Fruit fly (Drosophila melanogaster): ENCODE results near the gene unc80.
A peak's percentile ranks its signal among the peaks of the same experiment; 100 is the strongest.

Gene unc80

DNA sequence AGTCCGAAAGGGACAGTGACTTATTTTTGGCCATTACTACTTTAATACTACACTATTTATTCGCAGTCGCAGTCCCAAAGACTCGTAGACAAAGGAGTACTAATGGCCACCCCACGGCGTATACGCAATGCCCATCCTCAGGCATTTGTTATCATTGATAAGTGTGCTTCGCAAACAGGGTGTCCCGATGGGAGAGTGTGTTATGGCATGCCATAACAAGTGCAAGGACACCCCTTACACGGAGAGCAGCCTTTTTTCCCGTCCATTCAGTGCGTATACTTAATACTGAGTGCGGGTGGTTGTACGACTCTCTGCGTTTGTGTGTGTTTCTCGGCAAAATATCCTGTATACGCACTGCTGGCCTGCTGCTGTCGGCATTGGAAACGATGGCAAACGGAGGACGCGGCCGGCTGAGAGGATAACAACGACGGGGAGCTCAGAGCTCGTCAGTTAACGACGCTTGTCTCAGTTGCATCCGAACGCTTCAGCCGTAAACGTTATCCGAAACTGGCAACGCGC, at the start of gene unc80:
Gene unc80, plus strand, starts transcription at position 469 of the 519 bp plus-strand sequence.
- TF ChIP-seq noc (tag; optimal IDR thresholded peaks at IDR 0.05) = no peak

DNA sequence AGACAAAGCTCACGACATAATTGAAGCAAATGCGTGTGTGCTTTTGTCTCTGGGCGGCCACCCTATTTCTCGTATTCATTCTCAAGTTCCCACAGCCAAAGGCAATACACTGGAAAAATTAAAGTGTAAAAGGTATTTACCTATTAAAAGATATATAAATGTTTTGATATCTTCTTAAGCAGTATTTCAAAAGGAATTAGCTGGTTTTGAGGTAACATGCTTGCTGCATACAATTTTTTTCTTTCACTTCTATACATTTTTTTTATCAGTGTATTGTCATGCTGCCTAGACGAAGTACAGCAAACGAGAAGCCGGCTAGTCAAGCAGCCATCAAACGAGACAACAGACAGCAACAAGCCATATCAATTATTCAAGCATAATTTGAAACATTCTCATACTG, 48.4 kb upstream of the unc80 start:
- TF ChIP-seq noc (tag; optimal IDR thresholded peaks at IDR 0.05) = no peak

DNA sequence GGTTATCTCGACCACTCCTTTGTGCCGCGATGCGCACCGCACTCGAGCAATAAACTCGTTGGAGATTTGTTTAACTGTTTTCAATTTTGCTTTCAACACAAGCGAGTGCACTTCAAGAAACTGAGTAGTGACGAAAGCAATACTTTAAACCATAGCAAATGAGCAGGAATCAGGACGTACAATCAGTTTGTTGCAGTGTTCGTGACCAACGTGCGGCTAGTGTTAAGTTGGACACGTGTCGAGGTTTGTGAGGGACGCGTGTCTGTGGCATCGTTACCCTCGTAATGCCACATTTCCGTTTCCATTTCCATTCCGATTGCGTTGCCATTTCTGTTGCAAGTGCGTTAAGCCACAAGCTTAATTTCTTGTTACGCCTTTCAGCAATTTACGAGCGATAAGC, 45.7 kb upstream of the unc80 start:
- no peak for TF ChIP-seq noc (tag; optimal IDR thresholded peaks at IDR 0.05)

DNA sequence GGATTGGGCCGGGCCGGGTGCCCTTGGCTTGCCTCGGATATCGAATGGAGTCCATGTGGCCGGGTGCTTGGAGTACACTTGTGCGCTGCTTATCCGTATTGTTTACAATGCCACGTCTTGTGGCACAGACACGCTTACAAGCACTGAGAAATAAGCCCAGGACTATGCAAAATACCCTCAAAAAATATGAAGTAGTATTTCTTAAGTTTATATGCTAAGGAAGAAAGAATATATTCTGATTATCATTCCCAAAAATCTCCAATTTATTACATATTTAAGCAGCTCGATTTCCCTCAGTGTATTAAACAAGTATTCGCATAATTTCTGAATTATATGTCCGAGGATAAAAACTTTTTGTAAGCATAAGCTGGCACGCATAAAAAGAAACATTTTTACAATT, 40.4 kb upstream of the unc80 start:
- no peak for TF ChIP-seq noc (tag; optimal IDR thresholded peaks at IDR 0.05)

DNA sequence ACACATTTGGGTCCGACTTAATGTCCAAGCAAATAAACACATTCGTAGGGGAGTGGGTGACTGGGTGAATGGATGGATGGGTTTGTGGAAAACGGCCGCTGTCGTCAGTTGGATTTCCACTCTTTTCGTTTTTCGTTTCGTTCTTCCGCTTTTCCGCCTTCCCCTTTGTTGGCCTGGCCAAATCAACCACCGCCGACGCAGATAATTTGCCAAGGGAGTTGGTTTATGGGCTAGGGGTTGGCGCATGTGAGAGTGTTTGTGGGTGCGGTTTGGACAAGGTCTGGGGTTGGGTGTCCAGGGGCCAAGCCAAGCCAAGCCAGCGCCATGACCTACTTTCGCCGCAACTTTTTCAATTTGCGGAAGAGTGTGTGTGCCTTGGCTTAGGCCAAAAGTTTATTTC, 39.2 kb upstream of the unc80 start:
- TF ChIP-seq noc (tag; optimal IDR thresholded peaks at IDR 0.05) = no peak

DNA sequence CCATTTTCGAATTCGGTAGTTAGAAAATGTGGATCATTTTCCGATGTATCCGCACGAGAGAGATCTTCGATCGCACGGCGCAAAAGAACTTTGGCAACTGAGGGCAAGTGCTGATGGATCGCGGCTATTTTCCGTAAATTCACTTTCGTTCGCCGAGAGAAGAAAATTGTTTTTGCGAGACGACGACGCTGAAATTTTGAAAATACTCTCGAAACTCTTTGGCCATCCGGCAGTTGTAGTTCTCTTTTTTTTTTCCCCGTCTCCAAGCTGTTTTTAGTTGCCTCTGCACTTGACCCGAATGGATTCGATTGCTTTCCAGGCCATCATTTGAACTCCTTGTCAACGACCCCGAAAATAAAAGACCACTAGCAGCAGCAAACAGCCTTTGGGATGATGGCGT, 36.3 kb upstream of the unc80 start, which contains the start of gene CG5612:
Gene CG5612, minus strand, starts transcription at position 101 of the 400 bp plus-strand sequence.
- no peak for TF ChIP-seq noc (tag; optimal IDR thresholded peaks at IDR 0.05)

DNA sequence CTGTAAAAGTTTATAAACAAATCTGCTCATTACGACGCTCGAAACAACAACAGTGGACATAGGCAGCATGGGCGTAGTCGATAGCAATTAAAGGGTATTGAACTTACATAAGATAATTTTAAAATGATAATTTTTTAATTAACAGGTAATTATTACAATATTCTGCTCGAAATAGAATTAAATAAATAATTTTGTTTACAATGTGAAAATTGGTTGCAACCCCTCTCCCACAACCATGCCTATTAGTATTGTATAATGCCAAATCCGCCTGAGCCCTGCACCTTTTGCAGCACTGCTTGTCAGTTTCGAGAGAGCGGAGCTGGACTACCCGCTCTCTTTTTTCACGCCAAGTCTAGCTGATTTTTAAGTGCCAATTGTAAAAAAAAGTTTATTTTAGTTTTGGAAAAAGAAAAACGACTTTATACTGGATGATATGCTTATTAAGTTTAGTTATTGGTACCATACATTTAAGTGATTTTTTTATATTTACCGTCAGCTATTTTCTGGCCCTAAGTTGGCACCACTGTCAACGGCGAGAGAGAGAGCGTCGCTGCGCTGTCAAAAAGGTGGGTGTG, 26.1 kb upstream of the unc80 start, which contains the start of the genes CG5611 and Mtl:
Gene CG5611, minus strand, starts transcription at position 51 of the 575 bp plus-strand sequence.
Gene Mtl, plus strand, starts transcription at position 403 of the 575 bp plus-strand sequence.
- peak; percentile 100 for TF ChIP-seq noc (tag; optimal IDR thresholded peaks at IDR 0.05)

DNA sequence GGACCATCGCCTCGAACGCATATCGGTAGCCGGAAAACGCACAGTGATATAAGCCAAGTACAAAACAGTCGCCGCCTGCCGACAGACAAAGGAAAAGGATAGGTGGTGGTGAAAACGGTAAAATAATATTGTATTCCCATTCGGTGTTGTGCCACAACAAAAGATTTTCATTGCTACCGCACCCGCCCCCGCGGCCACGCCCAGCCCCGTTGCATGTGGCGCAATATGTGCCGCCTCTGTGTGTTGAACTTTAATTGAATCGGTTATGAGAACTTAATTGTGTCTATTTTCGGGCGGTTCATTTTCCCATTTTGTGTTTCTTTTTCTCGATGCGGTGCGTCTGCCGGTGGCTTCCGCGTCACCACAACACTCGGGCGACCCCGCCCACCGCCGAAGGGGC, 25.5 kb upstream of the unc80 start:
- no peak for TF ChIP-seq noc (tag; optimal IDR thresholded peaks at IDR 0.05)

DNA sequence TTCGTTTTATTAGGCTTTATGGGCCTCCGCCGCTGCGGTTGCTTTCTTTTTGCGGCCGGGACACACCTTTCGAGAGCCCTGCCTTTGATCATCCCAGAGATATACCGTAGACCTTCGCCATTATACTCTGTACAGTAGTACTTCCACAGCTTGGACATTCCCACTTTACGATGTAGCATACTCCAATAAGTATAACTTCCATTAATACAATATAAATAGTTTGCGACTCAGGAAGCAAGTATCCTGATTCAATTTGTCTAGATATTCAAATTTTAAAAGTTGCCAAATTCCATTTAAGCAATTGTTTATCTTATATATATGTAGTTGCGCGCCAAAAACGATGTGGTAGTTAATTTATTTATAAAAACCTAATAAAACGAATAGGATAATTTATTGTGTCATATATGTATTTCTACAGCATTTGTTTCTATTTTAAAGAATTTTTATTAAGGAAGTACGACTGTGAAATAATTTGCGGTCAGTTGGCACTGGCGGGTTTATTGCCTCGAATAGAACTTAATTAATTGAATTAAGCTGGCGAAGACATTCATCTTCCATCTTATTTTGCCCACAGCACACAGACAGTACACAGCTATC, 24.9 kb upstream of the unc80 start:
- no peak for TF ChIP-seq noc (tag; optimal IDR thresholded peaks at IDR 0.05)

DNA sequence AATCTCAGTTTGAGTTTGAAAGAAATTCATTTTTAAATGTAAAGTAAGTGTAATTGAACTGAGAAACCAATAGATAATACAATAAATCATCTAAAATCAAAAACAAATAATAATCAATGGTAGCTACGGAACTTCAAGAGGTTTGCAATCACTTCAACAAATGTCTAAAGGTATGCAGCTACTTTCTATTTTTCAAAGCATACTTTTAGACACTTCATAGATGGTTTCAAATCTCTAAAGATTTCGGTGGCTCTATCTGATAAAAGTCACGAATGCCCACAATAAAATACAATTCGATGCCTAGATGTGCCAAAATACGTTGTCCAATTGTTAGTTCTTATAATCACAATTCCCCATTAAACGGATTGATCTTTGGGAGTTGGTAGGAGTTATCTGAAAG, 19.2 kb upstream of the unc80 start:
- TF ChIP-seq noc (tag; optimal IDR thresholded peaks at IDR 0.05) = no peak

DNA sequence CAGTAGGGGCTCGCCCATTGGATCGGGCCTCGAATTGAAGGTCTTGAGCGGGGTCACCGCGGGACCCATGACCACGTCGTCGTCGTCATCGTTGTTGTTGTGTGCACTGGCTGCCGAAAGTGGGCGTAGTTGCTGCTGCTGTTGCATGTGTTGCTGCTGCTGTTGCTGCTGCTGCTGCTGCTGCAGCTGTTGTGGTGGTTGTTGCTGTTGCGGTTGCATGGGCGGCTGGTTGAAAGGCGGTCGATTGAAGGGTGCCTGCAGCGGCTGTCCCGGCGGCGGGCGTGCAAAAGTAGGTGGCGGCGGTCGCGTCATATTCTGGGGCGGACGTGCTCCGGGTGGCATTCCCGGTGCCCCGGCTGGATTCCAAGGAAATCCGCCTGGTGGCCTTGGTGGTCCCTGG, 14.4 kb upstream of the unc80 start:
- no peak for TF ChIP-seq noc (tag; optimal IDR thresholded peaks at IDR 0.05)

DNA sequence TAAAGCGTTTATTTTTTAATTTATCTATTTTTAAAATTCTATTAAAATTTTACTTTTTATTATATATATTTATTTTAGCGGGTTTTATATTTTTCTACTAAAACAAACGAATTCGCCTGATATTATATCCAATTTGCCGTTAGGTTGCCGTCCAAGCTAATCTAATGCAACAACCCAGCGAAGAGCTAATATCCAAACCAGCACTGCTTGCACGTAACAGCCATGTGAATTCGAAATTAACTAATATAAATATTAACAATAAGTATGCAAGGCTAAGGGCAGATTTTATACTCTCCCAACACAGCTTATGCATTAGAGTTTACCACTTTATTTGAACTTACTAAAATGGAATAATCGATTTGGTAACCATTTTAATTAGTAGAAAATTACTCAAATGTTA, 10.5 kb upstream of the unc80 start:
- TF ChIP-seq noc (tag; optimal IDR thresholded peaks at IDR 0.05) = no peak

DNA sequence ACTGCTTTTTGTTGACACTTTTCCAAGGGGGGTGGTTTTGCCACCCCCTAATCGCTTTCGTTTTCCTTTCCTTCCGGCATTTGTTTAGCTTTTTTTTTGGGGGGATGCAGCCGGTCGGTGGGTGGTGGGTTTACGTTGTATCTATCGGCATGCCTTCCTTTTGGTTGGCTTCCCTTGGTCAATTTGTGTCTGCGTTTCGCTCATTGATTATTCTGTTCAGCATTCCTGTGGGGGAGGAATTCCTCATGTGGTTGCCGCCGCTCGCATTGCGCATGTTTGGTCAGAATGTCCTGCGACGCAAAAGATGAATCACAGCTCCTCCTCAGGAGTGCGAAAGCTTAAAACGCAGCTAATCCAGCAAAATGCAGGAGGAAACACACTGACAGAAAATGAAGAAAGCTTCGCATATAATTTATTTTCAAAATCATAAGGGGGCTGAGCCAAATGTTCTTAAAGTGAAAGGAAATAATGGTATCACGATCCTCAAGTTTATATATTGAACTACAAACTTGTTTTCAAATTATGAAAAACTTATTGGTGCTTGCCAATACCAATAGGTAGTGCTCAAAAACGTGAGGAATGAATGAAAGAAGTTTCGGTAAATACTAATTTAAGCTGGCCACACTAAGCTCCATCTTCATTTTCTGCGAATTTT, 10.0 kb upstream of the unc80 start, which contains the start of gene RpS10a:
Gene RpS10a, plus strand, starts transcription at position 605 of the 655 bp plus-strand sequence.
- no peak for TF ChIP-seq noc (tag; optimal IDR thresholded peaks at IDR 0.05)

DNA sequence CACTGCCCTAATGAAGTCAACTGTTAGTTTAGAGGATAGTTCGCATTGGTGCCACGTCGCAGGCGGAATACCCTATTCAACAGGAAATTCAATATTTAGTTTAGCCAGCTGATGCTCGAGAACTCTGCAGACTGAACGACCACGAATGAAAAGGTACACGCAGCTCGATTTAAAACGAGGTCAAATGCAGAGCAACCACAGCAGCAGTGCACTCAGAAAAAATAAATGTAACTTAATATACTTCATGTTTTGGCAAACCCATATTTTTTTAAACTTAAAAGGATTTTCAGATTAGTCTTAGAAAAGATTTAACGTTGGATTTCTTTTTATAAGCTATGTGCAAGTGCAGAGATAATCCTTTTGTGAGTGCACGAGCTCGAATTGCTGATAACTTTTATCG, 7.1 kb upstream of the unc80 start:
- TF ChIP-seq noc (tag; optimal IDR thresholded peaks at IDR 0.05) = no peak

DNA sequence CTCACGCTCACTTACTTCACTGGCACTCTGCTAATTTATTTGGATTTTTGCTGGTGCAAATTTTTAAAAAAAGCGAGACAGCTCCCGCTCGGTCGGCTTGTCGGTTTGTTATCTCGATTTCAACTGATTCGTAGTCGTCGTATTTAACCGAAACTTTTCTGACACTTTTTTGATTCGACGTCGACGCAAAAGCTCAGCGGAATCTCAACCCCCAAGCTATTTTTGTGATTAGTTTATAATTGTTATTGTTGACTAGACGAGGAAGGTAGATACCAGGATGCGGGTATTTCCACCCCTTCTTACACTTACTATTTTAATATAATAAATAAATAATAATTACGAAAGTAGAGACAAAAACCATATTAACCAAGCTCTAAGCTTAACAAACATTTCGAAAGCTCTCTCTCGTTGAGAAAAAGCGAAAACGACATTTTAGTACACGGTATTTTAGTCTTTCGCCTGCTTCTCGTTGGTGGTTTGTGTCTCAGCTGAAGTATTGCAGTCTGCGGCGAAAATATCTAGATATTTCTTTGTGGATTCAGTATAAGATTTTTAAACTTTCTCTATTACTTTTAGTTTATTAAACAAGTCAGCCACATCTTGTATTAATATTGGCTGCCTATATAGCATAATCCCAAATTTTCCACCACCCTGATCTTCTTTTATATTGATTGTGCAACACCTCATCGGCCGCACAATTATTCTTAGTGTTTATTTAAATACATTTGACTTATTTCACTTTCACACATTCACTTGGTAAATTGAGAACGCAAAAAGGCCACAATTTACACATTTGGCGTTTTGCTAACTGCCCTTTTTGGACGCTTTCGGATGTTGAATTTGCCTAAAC, 5.3 kb upstream of the unc80 start, which contains the start of gene tau:
Gene tau, minus strand, starts transcription at position 311 of the 850 bp plus-strand sequence.
- TF ChIP-seq noc (tag; optimal IDR thresholded peaks at IDR 0.05) = no peak

DNA sequence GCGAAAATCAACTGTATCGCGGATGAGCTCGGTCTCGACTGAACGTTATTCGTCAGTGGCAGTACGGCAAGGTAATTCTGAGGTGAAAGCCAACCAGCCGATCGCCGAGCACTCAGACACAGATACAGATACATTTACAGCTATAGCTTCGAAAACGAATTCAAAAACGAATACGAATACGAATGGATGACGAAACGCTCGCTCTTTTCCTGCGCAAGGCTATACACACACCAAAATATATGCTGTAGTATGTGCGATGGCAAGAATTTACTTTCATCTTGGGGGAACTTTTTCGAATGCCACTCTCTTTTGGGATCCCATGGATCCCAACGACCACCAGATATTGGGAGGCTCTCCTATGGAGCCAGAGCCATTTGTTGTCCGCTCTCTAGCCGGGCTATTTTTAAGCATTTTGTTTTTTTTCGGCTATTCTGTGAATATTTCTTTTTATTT, 2.1 kb upstream of the unc80 start, which contains the start of gene Mlc1:
Gene Mlc1, minus strand, starts transcription at position 51 of the 453 bp plus-strand sequence.
- TF ChIP-seq noc (tag; optimal IDR thresholded peaks at IDR 0.05) = no peak

Data from whole organism, larva.